Fruit fly (Drosophila melanogaster) whole organism: ENCODE measurements around the gene Drgx.

Experiments
- CG8478 ChIP-seq: fragments of >200 bp; optimal IDR thresholded peaks from 2 replicates; lab custom pipeline; 2018; ENCODE audit warnings: inconsistent platforms
- Dll ChIP-seq: fragments of >200 bp; optimal IDR thresholded peaks from 2 replicates; lab custom pipeline; 2017
- EcR ChIP-seq, 2 experiments: fragments of >200 bp; optimal IDR thresholded peaks; 2 replicates each; lab custom pipeline; 2017; ENCODE audit warnings: missing biosample characterization in 2 of 2, missing genetic modification characterization in 2 of 2, missing genetic modification reagents in 2 of 2
- pan ChIP-seq: fragments of >200 bp; optimal IDR thresholded peaks from 2 replicates; lab custom pipeline; 2017
- psq ChIP-seq: fragments of >200 bp; optimal IDR thresholded peaks from 2 replicates; lab custom pipeline; 2017
- usp ChIP-seq: fragments of >200 bp; optimal IDR thresholded peaks from 2 replicates; lab custom pipeline; 2017; ENCODE audit warnings: missing biosample characterization, missing genetic modification characterization, mixed read lengths

The Drgx gene

DNA sequence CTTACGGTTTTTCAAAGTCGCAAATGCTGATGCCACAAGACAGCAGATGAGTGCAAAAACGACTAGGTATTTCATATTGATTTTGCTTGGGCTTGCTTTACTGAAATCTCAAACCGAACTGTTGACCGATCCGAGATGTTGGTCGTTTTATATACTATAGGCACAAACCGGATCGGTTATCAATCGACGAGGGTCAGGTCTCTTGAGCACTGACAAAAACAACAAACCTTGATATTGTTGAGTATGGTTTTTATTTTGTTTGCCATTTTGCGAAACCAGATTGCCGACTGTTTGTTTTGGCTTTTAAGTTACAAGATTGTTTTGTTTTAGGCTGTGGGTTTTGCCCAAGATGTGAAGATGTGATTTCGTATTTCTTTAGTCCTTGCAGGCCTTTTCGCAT, 29.9 kb downstream of the Drgx start, which contains the start of gene CG16704:
Gene CG16704 (minus strand): TSS at position 122 of the 400 bp plus-strand sequence.
- TF ChIP-seq usp (GFP tag; lab: Kevin White, UChicago) (no peak), CG8478 (lab: Kevin White, UChicago) (no peak)

DNA sequence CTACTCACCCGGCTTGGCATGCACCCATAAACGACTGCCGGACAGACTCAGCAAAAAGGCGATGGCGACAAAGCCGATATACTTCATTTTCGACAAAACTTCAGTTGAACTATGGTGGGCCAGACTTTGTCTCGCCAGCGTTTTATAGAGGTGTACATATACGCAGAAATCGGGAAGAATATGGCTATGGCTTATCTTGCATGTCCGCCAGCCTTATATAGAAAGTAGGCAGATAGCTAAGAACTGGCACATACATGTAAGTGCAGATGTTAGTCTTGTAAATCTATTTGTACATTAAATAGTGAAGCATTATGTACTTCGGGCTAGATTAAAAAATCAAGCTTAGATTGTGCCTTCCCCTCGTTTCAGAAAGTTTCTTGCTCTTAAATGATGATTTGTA, 30.5 kb downstream of the Drgx start, which contains the start of gene CG3513:
Gene CG3513 (minus strand): TSS at position 101 of the 400 bp plus-strand sequence.
- TF ChIP-seq usp (GFP tag; lab: Kevin White, UChicago) (no peak), psq (no peak)

- TF ChIP-seq CG8478 (lab: Kevin White, UChicago), result no peak
- TF ChIP-seq psq, result no peak
- TF ChIP-seq Dll (lab: Kevin White, UChicago), result no peak
- TF ChIP-seq EcR (GFP tag; optimal IDR thresholded peaks at IDR 0.05; lab: Kevin White, UChicago), result no peak
- no peak for TF ChIP-seq pan (lab: Kevin White, UChicago)
- TF ChIP-seq usp (GFP tag; lab: Kevin White, UChicago), result no peak
Observed at dm6 chr2L:3693805-3694204, 31.3 kb downstream of the Drgx start, which contains the start of gene Acp24A4. Gene Acp24A4, minus strand, starts transcription at chr2L:3693905.

DNA sequence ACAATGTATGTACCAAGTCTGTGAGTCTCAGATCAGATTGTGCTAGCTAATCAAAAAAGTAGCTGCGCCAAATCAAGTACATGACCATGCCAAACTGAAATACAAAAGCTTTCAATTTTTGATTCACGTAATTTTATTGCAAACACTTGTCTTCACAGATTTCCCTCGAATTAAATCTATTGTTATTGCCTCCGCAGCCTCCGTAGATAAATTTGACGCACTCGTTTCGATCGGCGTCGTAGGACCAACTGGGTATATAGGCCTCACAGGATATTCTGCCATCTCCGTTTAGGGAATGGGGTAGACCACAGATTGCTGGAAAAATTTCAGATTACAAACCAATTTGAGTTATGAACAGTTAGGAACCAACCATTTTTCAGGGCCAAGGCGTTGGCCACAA, 32.4 kb downstream of the Drgx start, which contains the start of gene CG43165:
Gene CG43165 (minus strand): TSS at position 101 of the 400 bp plus-strand sequence.
- TF ChIP-seq CG8478 (lab: Kevin White, UChicago), result no peak
- TF ChIP-seq usp (GFP tag; lab: Kevin White, UChicago), result no peak
- no peak for TF ChIP-seq Dll (lab: Kevin White, UChicago)
- no peak for TF ChIP-seq EcR (GFP tag; optimal IDR thresholded peaks at IDR 0.05; lab: Kevin White, UChicago)
- no peak for TF ChIP-seq pan (lab: Kevin White, UChicago)
- TF ChIP-seq psq, result no peak

DNA sequence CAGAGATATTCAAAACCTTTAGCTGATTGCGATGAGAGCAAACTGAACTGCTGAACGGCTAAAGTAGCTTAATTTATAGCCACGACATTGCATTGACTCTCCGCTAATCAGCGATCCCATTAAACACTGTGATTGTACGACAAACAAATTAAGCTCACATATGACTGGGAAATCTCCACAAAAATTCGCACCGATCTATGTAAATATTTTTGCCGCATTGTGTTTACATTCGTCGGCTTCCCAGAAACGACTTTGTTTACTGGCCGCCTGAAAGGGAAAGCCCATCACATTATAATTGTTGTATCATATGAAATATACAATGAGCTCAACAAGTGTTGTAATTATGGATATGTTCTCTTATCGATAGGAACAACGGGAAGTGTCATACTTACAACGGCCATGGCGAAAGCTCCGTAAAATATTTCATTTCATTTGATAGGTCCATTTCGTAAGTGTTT, 32.8 kb downstream of the Drgx start, which contains the start of gene CG16713:
Gene CG16713 (minus strand): TSS at position 51 of the 458 bp plus-strand sequence.
- no peak for TF ChIP-seq EcR (GFP tag; optimal IDR thresholded peaks at IDR 0.05; lab: Kevin White, UChicago)
- TF ChIP-seq usp (GFP tag; lab: Kevin White, UChicago), result no peak
- no peak for TF ChIP-seq pan (lab: Kevin White, UChicago)
- TF ChIP-seq psq, result no peak
- no peak for TF ChIP-seq CG8478 (lab: Kevin White, UChicago)
- TF ChIP-seq Dll (lab: Kevin White, UChicago), result no peak

DNA sequence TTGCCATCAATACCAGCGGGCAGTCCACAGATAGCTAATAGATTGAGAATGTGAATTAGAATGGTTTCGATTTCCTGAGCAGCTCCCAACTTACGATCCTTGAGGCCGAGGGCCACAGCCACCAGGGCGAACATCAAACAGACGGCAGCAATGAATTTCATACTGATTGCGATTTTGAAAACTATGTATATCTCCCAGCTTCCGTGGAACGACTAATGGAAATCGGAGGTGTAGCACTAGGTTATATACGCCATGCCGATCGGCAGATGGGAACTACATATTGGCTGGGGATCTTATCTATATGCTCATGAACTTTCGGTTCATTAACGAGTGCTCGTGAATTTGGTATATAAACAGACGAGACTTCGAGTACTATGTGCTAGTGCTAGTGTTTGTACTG, 33.9 kb downstream of the Drgx start, which contains the start of gene IM33:
Gene IM33 (minus strand): TSS at position 221 of the 400 bp plus-strand sequence.
- no peak for TF ChIP-seq psq

DNA sequence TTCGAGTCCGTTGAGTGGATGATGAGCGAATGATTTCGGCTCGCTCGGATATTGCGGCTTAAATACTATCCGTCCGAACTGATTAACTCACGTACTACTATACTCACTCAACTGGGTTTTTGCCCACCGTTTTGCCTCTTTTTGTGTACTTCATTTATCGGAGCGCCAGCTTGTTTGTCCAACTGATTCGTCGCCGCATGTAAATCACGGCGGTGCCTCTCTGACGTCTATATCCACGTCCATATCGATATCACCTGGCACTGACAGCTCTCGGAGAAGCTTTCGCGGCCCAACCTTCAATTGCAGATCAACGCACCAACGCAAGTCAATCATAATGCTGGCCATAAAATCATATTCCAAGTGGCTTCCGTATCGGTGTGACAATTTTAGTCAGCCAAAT, 35.2 kb downstream of the Drgx start, which contains the start of gene CG3604:
Gene CG3604 (minus strand): TSS at position 101 of the 400 bp plus-strand sequence.
- no peak for TF ChIP-seq CG8478 (lab: Kevin White, UChicago)
- TF ChIP-seq usp (GFP tag; lab: Kevin White, UChicago), result no peak
- TF ChIP-seq Dll (lab: Kevin White, UChicago), result no peak
- no peak for TF ChIP-seq pan (lab: Kevin White, UChicago)
- no peak for TF ChIP-seq EcR (GFP tag; optimal IDR thresholded peaks at IDR 0.05; lab: Kevin White, UChicago)
- no peak for TF ChIP-seq psq

DNA sequence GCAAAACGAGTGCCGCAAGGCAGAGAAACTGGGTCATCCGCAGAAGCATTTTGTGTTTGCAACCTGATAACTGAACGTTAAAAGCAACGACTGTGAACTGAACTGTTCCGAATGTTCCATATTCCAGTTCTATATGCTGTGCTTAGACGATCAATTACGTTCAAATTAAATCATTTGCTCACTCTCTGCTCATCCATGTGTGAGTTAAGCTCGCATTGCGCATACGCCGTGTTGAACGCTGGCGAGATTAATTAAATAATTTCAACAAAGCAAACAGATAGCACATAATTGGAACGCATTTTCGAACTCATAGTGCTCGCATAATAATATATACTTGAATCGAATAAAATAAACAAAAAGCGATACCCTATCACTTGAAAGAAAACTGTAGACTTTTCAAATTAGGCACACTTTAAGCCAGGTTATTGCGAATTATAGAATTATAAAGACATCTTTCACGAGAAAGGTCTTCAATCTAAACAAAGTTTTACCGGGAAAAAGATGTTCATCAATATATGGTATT, 36.5 kb downstream of the Drgx start, which contains the start of the genes CG10031 and CG42464:
Gene CG10031 (minus strand): TSS at position 101 of the 523 bp plus-strand sequence.
Gene CG42464 (plus strand): TSS at position 473 of the 523 bp plus-strand sequence.
- no peak for TF ChIP-seq Dll (lab: Kevin White, UChicago)
- no peak for TF ChIP-seq usp (GFP tag; lab: Kevin White, UChicago)
- TF ChIP-seq CG8478 (lab: Kevin White, UChicago), result no peak
- no peak for TF ChIP-seq EcR (GFP tag; optimal IDR thresholded peaks at IDR 0.05; lab: Kevin White, UChicago)
- TF ChIP-seq pan (lab: Kevin White, UChicago), result no peak
- no peak for TF ChIP-seq psq

dm6 chr2L:3699895-3700294, 37.4 kb downstream of the Drgx start, which contains the start of gene CG42465:
Gene CG42465, plus strand, starts transcription at chr2L:3700195.
- TF ChIP-seq psq (no peak), Dll (lab: Kevin White, UChicago) (no peak), CG8478 (lab: Kevin White, UChicago) (no peak), pan (lab: Kevin White, UChicago) (no peak), EcR (GFP tag; optimal IDR thresholded peaks at IDR 0.05; lab: Kevin White, UChicago) (no peak), usp (GFP tag; lab: Kevin White, UChicago) (no peak)

DNA sequence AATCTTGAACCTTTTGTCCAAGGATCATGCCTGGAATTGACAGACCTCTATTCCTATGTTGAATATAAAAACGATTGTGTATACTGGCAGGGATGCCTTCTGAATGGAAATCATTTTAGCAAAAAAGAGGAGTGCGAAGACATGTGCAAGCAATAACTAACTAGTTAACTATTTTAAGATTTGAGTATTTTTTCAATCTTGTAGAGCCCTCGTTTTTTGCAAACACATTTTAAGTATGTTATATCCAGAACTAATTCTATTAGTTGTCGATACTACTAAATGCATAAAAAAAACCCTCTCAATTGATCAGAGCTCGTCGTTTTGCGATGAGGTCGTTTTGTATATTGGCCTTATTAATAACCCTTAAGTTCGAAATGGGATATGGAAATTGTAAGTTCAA, 37.8 kb downstream of the Drgx start, which contains the start of gene Sfp24C1:
Gene Sfp24C1 (plus strand): TSS at position 301 of the 400 bp plus-strand sequence.
- TF ChIP-seq usp (GFP tag; lab: Kevin White, UChicago) (no peak), pan (lab: Kevin White, UChicago) (no peak), EcR (GFP tag; optimal IDR thresholded peaks at IDR 0.05; lab: Kevin White, UChicago) (no peak), psq (no peak), Dll (lab: Kevin White, UChicago) (no peak), CG8478 (lab: Kevin White, UChicago) (no peak)

- no peak for TF ChIP-seq psq
- no peak for TF ChIP-seq Dll (lab: Kevin White, UChicago)
Observed at dm6 chr2L:3700990-3701389, 38.4 kb downstream of the Drgx start, which contains the start of gene CG42467. Gene CG42467, plus strand, starts transcription at chr2L:3701290.

DNA sequence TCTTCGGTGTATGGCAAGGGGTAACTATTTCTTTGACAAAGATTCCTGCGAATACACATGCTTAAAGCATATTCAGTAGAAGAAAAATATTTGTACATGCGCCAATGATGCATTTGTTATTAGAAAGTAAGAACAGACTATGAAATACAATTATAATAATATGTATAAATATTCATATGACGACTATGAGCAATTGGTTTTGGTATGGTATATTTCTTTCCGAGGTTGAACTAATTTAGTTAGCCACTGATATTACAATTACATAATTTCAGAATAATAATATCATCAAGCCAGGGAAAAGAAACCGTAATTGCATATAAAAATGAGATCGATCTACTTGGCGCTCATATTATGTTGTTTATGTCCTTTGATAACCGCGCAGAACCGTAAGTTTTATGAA, 39.0 kb downstream of the Drgx start, which contains the start of gene CG43145:
Gene CG43145 (plus strand): TSS at position 301 of the 400 bp plus-strand sequence.
- TF ChIP-seq EcR (GFP tag; optimal IDR thresholded peaks at IDR 0.05; lab: Kevin White, UChicago) (no peak), usp (GFP tag; lab: Kevin White, UChicago) (no peak), pan (lab: Kevin White, UChicago) (no peak), Dll (lab: Kevin White, UChicago) (no peak), psq (no peak), CG8478 (lab: Kevin White, UChicago) (no peak)
